Worm (Caenorhabditis elegans) whole organism, mixed stage, embryonic: ENCODE results near the gene cyp-33E1.

ENCODE experiments used
- M03D4.4 ChIP-seq: sonication (generic microtip); optimal IDR thresholded peaks from 2 replicates; lab custom pipeline; 2017; ENCODE audit warnings: mild to moderate bottlenecking, missing genetic modification characterization, missing compliant biosample characterization
- bed-3 ChIP-seq: fragments of 200-800 bp; sonication (Bioruptor generic); optimal IDR thresholded peaks from 3 replicates; lab custom pipeline; 2018; ENCODE audit warnings: mild to moderate bottlenecking, missing genetic modification characterization, moderate library complexity, missing compliant biosample characterization
- blmp-1 ChIP-seq: fragments of 150-350 bp; optimal IDR thresholded peaks from 2 replicates; lab custom pipeline; 2014; ENCODE audit warnings: missing biosample characterization, missing genetic modification characterization
- ceh-39 ChIP-seq: fragments of 150-350 bp; optimal IDR thresholded peaks from 2 replicates; lab custom pipeline; 2014; ENCODE audit warnings: missing biosample characterization, missing genetic modification characterization
- ceh-43 ChIP-seq: fragments of 200-800 bp; sonication (Bioruptor generic); optimal IDR thresholded peaks from 2 replicates; lab custom pipeline; 2018; ENCODE audit warnings: mild to moderate bottlenecking, missing genetic modification characterization, moderate library complexity, missing compliant biosample characterization
- ceh-83 ChIP-seq: fragments of 200-800 bp; sonication (Bioruptor generic); optimal IDR thresholded peaks from 2 replicates; lab custom pipeline; 2018; ENCODE audit warnings: mild to moderate bottlenecking, missing genetic modification characterization, missing compliant biosample characterization
- ces-1 ChIP-seq: fragments of 150-350 bp; optimal IDR thresholded peaks from 2 replicates; lab custom pipeline; 2014; ENCODE audit warnings: missing biosample characterization, missing genetic modification reagents, missing genetic modification characterization
- cnd-1 ChIP-seq: fragments of 200-800 bp; sonication (Bioruptor generic); optimal IDR thresholded peaks from 2 replicates; lab custom pipeline; 2018; ENCODE audit warnings: mild to moderate bottlenecking, missing genetic modification characterization, missing compliant biosample characterization
- drap-1 ChIP-seq: fragments of 200-800 bp; sonication (Bioruptor generic); optimal IDR thresholded peaks from 3 replicates; lab custom pipeline; 2018; ENCODE audit warnings: mild to moderate bottlenecking, missing genetic modification characterization, missing compliant biosample characterization
- elt-1 ChIP-seq: sonication (generic microtip); optimal IDR thresholded peaks from 2 replicates; lab custom pipeline; 2017; ENCODE audit warnings: missing genetic modification characterization, mild to moderate bottlenecking, missing compliant biosample characterization, antibody characterized with exemption, moderate library complexity, borderline replicate concordance; ENCODE audit not compliant: insufficient read depth
- elt-3 ChIP-seq: fragments of 150-350 bp; optimal IDR thresholded peaks from 2 replicates; lab custom pipeline; 2014; ENCODE audit warnings: missing biosample characterization, missing genetic modification characterization
- flh-1 ChIP-seq: fragments of 200-800 bp; sonication (Bioruptor generic); optimal IDR thresholded peaks from 2 replicates; lab custom pipeline; 2018; ENCODE audit warnings: mild to moderate bottlenecking, missing genetic modification characterization, moderate library complexity, missing compliant biosample characterization
- ham-2 ChIP-seq: fragments of 200-800 bp; sonication (Bioruptor generic); optimal IDR thresholded peaks from 2 replicates; lab custom pipeline; 2018; ENCODE audit warnings: mild to moderate bottlenecking, missing genetic modification characterization, missing compliant biosample characterization
- hlh-1 ChIP-seq: fragments of 150-350 bp; optimal IDR thresholded peaks from 2 replicates; lab custom pipeline; 2014; ENCODE audit warnings: missing biosample characterization, missing genetic modification reagents, missing genetic modification characterization
- lin-13 ChIP-seq: fragments of 150-350 bp; optimal IDR thresholded peaks from 2 replicates; lab custom pipeline; 2014; ENCODE audit warnings: missing biosample characterization, missing genetic modification characterization
- lin-32 ChIP-seq: fragments of 200-800 bp; sonication (Bioruptor generic); optimal IDR thresholded peaks from 2 replicates; lab custom pipeline; 2018; ENCODE audit warnings: mild to moderate bottlenecking, missing genetic modification characterization, missing compliant biosample characterization
- lsy-2 ChIP-seq: fragments of 150-350 bp; optimal IDR thresholded peaks from 2 replicates; lab custom pipeline; 2014; ENCODE audit warnings: missing biosample characterization, missing genetic modification characterization
- mab-5 ChIP-seq: fragments of 150-350 bp; optimal IDR thresholded peaks from 2 replicates; lab custom pipeline; 2014; ENCODE audit warnings: missing biosample characterization, missing genetic modification characterization
- mep-1 ChIP-seq: fragments of 150-350 bp; optimal IDR thresholded peaks from 2 replicates; lab custom pipeline; 2017; ENCODE audit warnings: missing biosample characterization, missing genetic modification reagents, missing genetic modification characterization, inconsistent platforms
- mls-2 ChIP-seq: sonication (generic microtip); optimal IDR thresholded peaks from 2 replicates; lab custom pipeline; 2016; ENCODE audit warnings: mild to moderate bottlenecking, missing genetic modification characterization, moderate library complexity, missing compliant biosample characterization
- nhr-12 ChIP-seq: fragments of 150-350 bp; optimal IDR thresholded peaks from 2 replicates; lab custom pipeline; 2014; ENCODE audit warnings: missing biosample characterization, missing genetic modification characterization
- nhr-2 ChIP-seq: fragments of 150-350 bp; optimal IDR thresholded peaks from 2 replicates; lab custom pipeline; 2014; ENCODE audit warnings: missing biosample characterization, missing genetic modification characterization
- nhr-237 ChIP-seq: fragments of 150-350 bp; optimal IDR thresholded peaks from 2 replicates; lab custom pipeline; 2014; ENCODE audit warnings: missing biosample characterization, missing genetic modification characterization
- nhr-28 ChIP-seq: fragments of 150-350 bp; optimal IDR thresholded peaks from 2 replicates; lab custom pipeline; 2014; ENCODE audit warnings: missing biosample characterization, missing genetic modification characterization
- nhr-76 ChIP-seq: sonication (generic microtip); optimal IDR thresholded peaks from 2 replicates; lab custom pipeline; 2017; ENCODE audit warnings: missing biosample characterization, missing genetic modification characterization
- pha-4 ChIP-seq: fragments of 150-350 bp; optimal IDR thresholded peaks from 2 replicates; lab custom pipeline; 2018; ENCODE audit warnings: missing biosample characterization, missing genetic modification reagents, missing genetic modification characterization
- sem-2 ChIP-seq: fragments of 200-800 bp; sonication (Bioruptor generic); optimal IDR thresholded peaks from 2 replicates; lab custom pipeline; 2018; ENCODE audit warnings: mild to moderate bottlenecking, missing genetic modification characterization, missing compliant biosample characterization
- snpc-4 ChIP-seq: fragments of 150-350 bp; optimal IDR thresholded peaks from 2 replicates; lab custom pipeline; 2014; ENCODE audit warnings: missing biosample characterization, missing genetic modification characterization
- sptf-1 ChIP-seq: sonication (generic microtip); optimal IDR thresholded peaks from 2 replicates; lab custom pipeline; 2017; ENCODE audit warnings: mild to moderate bottlenecking, missing genetic modification characterization, moderate library complexity, missing compliant biosample characterization
- tbx-8 ChIP-seq: fragments of 200-800 bp; sonication (Bioruptor generic); optimal IDR thresholded peaks from 2 replicates; lab custom pipeline; 2018; ENCODE audit warnings: mild to moderate bottlenecking, missing genetic modification characterization, moderate library complexity, missing compliant biosample characterization
- unc-120 ChIP-seq: sonication (generic microtip); optimal IDR thresholded peaks from 2 replicates; lab custom pipeline; 2017; ENCODE audit warnings: missing genetic modification characterization, missing compliant biosample characterization; ENCODE audit not compliant: poor library complexity, severe bottlenecking
- unc-39 ChIP-seq: fragments of 150-350 bp; optimal IDR thresholded peaks from 2 replicates; lab custom pipeline; 2014; ENCODE audit warnings: missing biosample characterization, missing genetic modification characterization
- unc-62 ChIP-seq: fragments of 150-350 bp; optimal IDR thresholded peaks from 2 replicates; lab custom pipeline; 2014; ENCODE audit warnings: missing biosample characterization, missing genetic modification reagents, missing genetic modification characterization
- zip-8 ChIP-seq: fragments of 150-350 bp; optimal IDR thresholded peaks from 2 replicates; lab custom pipeline; 2014; ENCODE audit warnings: missing biosample characterization, missing genetic modification characterization
- ztf-11 ChIP-seq: fragments of 150-350 bp; optimal IDR thresholded peaks from 2 replicates; lab custom pipeline; 2014; ENCODE audit warnings: missing biosample characterization, missing genetic modification characterization

Gene cyp-33E1

DNA sequence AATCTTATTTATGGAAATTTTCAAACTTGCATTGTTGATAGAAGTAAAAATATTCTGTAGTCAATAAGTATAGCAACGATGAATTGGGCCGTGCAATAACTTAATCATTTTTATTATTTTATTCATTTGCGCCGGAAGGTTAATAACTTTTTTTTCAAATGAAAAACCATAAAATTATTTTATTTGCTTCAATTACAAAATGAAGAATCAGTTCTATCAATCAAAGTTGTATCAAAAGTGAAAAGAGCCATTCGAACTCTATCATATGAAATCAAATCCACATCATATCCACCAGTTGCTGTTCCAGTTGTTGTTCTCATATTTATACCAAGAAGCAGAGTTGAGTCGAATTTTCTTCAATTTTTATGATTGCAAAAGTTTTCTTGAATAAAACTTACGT is at the start of gene cyp-33E1:
cyp-33E1 (minus strand) TSS at position 101 of the 400 bp plus-strand sequence.
- TF ChIP-seq nhr-12 = no peak
- TF ChIP-seq flh-1 (GFP tag; lab: Kevin White, UChicago) = no peak
- TF ChIP-seq unc-62 (GFP tag; lab: Kevin White, UChicago) = no peak
- no peak for TF ChIP-seq nhr-28 (tag; lab: Kevin White, UChicago)
- TF ChIP-seq lsy-2 (tag; lab: Kevin White, UChicago) = no peak
- no peak for TF ChIP-seq ceh-39 (tag; lab: Kevin White, UChicago)
- TF ChIP-seq snpc-4 (tag; lab: Kevin White, UChicago) = no peak
- TF ChIP-seq elt-1 (tag; lab: Kevin White, UChicago) = no peak
- no peak for TF ChIP-seq blmp-1 (tag; lab: Kevin White, UChicago)
- TF ChIP-seq nhr-76 (tag; lab: Kevin White, UChicago) = no peak
- TF ChIP-seq unc-39 (tag; lab: Kevin White, UChicago) = no peak
- no peak for TF ChIP-seq ham-2 (GFP tag; lab: Kevin White, UChicago)
- no peak for TF ChIP-seq ceh-43 (GFP tag; lab: Kevin White, UChicago)
- TF ChIP-seq ces-1 (GFP tag; lab: Kevin White, UChicago) = no peak
- TF ChIP-seq cnd-1 (tag; lab: Kevin White, UChicago) = no peak
- no peak for TF ChIP-seq lin-13
- TF ChIP-seq nhr-2 (tag; lab: Kevin White, UChicago) = no peak
- no peak for TF ChIP-seq drap-1
- TF ChIP-seq hlh-1 (tag; lab: Kevin White, UChicago) = no peak

DNA sequence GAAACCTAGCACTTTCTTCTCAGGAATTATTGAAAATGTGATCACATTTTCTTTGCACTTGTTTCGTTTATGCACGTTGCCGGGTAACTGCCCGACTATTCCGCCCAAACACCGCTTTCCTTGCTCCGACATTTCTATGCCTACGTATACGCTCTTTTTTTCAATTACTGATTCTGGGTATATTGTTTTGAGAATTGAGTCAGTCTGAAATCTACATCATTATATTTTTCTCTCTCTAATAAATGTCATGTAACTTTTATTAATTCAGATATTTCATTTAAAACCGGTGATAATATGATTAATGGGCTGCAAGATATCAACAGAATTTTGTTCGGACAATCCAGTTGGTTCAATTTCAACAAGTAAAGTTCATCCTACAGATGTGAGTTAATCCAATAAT is 49.0 kb upstream of the cyp-33E1 start, which contains the start of gene ttll-11:
ttll-11 (plus strand) TSS at position 301 of the 400 bp plus-strand sequence.
- TF ChIP-seq ces-1 (GFP tag; lab: Kevin White, UChicago) (no peak), nhr-28 (tag; lab: Kevin White, UChicago) (no peak), drap-1 (no peak), nhr-237 (no peak), unc-39 (tag; lab: Kevin White, UChicago) (no peak), unc-120 (tag; lab: Kevin White, UChicago) (no peak), mls-2 (tag; lab: Kevin White, UChicago) (no peak), nhr-76 (tag; lab: Kevin White, UChicago) (no peak)

DNA sequence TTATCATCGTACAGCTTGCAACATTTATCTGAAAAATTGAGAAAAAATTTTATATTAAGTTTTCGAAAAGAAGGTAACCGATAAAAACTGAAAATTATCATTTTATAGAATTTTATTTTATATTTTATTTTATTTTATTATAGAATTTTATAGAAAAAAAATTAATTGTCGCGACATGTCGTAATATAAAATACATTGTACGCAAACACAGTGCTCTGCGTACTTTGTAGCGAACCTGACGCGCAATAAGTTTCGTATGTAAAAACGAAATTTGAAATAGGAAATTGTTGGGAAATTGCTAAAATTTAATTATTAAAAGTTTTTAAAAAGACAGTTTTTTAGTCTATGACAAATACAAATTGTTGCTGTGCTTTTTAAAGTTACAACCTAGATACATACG is 43.1 kb upstream of the cyp-33E1 start, which contains the start of the genes hst-1 and ints-6:
hst-1 (minus strand) TSS at position 28 of the 400 bp plus-strand sequence.
ints-6 (plus strand) TSS at position 260 of the 400 bp plus-strand sequence.
- no peak for TF ChIP-seq mls-2 (tag; lab: Kevin White, UChicago)
- TF ChIP-seq drap-1 = no peak
- TF ChIP-seq ces-1 (GFP tag; lab: Kevin White, UChicago) = peak; percentile 30
- TF ChIP-seq lin-32 (GFP tag; lab: Kevin White, UChicago) = no peak
- no peak for TF ChIP-seq sem-2 (GFP tag; lab: Kevin White, UChicago)
- TF ChIP-seq elt-1 (tag; lab: Kevin White, UChicago) = no peak
- no peak for TF ChIP-seq nhr-2 (tag; lab: Kevin White, UChicago)

DNA sequence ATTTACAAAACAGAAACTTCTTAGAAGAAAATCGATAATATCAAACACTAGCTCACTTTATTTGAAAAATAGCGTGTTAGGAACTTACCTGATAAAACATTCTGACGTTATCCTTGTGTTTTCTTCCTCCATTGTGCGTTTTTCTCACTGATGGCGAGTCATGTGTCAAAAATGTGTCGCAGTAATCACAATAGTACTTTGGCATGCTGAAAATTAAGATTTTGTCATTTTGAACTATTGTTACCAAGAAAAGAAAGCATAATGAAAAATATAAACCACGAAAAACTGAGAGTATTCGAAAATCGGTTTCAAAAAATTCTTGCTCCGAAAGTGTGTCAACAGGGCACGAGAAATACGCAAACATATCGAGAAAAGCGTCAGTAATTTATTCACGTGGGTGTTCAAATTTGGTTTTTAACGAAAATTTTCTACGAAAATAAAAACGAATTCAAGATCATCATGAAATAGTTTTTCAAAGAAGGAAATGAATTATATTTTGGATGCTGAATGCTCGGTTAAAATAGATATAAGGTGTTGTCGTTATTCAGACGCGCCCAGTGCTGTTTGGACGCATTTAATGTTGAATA is 39.3 kb upstream of the cyp-33E1 start, which contains the start of gene snrp-3:
snrp-3 (minus strand) TSS at position 206 of the 587 bp plus-strand sequence.
- TF ChIP-seq ceh-43 (GFP tag; lab: Kevin White, UChicago) (no peak), nhr-12 (no peak), lin-32 (GFP tag; lab: Kevin White, UChicago) (no peak), nhr-76 (tag; lab: Kevin White, UChicago) (no peak), cnd-1 (tag; lab: Kevin White, UChicago) (peak; percentile 58), unc-62 (GFP tag; lab: Kevin White, UChicago) (peak; percentile 11), mep-1 (tag; lab: Kevin White, UChicago) (peak; percentile 79), ces-1 (GFP tag; lab: Kevin White, UChicago) (peak; percentile 71), lin-13 (peak; percentile 41), sptf-1 (tag; lab: Kevin White, UChicago) (no peak), mab-5 (tag; lab: Kevin White, UChicago) (no peak), nhr-237 (peak; percentile 76), ztf-11 (tag; lab: Kevin White, UChicago) (no peak), ceh-39 (tag; lab: Kevin White, UChicago) (peak; percentile 54), hlh-1 (tag; lab: Kevin White, UChicago) (peak; percentile 38), blmp-1 (tag; lab: Kevin White, UChicago) (no peak), tbx-8 (GFP tag; lab: Kevin White, UChicago) (no peak), drap-1 (no peak), lsy-2 (tag; lab: Kevin White, UChicago) (peak; percentile 72), pha-4 (tag; lab: Kevin White, UChicago) (peak; percentile 79), sem-2 (GFP tag; lab: Kevin White, UChicago) (no peak), elt-3 (tag; lab: Kevin White, UChicago) (no peak), unc-39 (tag; lab: Kevin White, UChicago) (no peak), M03D4.4 (tag; lab: Kevin White, UChicago) (no peak), mls-2 (tag; lab: Kevin White, UChicago) (no peak), nhr-2 (tag; lab: Kevin White, UChicago) (no peak), unc-120 (tag; lab: Kevin White, UChicago) (peak; percentile 50), nhr-28 (tag; lab: Kevin White, UChicago) (no peak), ceh-83 (no peak), bed-3 (GFP tag; lab: Kevin White, UChicago) (no peak), zip-8 (tag; lab: Kevin White, UChicago) (no peak), flh-1 (GFP tag; lab: Kevin White, UChicago) (no peak), snpc-4 (tag; lab: Kevin White, UChicago) (no peak), elt-1 (tag; lab: Kevin White, UChicago) (no peak), ham-2 (GFP tag; lab: Kevin White, UChicago) (no peak)
